Worm (Caenorhabditis elegans) whole organism, L3 larva: ENCODE data around the gene dhhc-5.

Experiments
- elt-1 ChIP-seq: fragments of 150-350 bp; optimal IDR thresholded peaks from 2 replicates; lab custom pipeline; 2014; ENCODE audit warnings: missing biosample characterization, missing genetic modification characterization
- tbx-2 ChIP-seq: sonication (generic microtip); optimal IDR thresholded peaks from 2 replicates; lab custom pipeline; 2016; ENCODE audit warnings: mild to moderate bottlenecking, missing genetic modification characterization, missing compliant biosample characterization

ce11 chrIII:6872534-6873150, 23.8 kb upstream of the dhhc-5 start, which contains the start of gene K04C2.3:
- no peak for TF ChIP-seq elt-1 (tag; lab: Kevin White, UChicago)
- TF ChIP-seq tbx-2 (tag; lab: Kevin White, UChicago), result no peak
